Worm (Caenorhabditis elegans) whole organism, early embryonic: Measurements from ENCODE around the gene W02G9.3.

ENCODE experiments used
- B0310.2 ChIP-seq: sonication (generic microtip); optimal IDR thresholded peaks from 2 replicates; lab custom pipeline; 2016; ENCODE audit warnings: mild to moderate bottlenecking, missing genetic modification characterization, missing compliant biosample characterization
- aly-1 ChIP-seq: sonication (generic microtip); optimal IDR thresholded peaks from 2 replicates; lab custom pipeline; 2016; ENCODE audit warnings: missing genetic modification characterization, missing compliant biosample characterization
- ama-1 ChIP-seq: fragments of 150-350 bp; optimal IDR thresholded peaks from 2 replicates; lab custom pipeline; 2014
- ceh-13 ChIP-seq: fragments of 200-800 bp; sonication (Bioruptor generic); optimal IDR thresholded peaks from 2 replicates; lab custom pipeline; 2018; ENCODE audit warnings: mild to moderate bottlenecking, missing genetic modification characterization, missing compliant biosample characterization
- ceh-36 ChIP-seq: sonication (generic microtip); optimal IDR thresholded peaks from 2 replicates; lab custom pipeline; 2016; ENCODE audit warnings: missing genetic modification characterization, inconsistent platforms, missing compliant biosample characterization
- flt-1 ChIP-seq: fragments of 200-800 bp; sonication (Bioruptor generic); IDR thresholded peaks from 2 replicates; pipeline ENCODE4 v1.3.6; 2022; ENCODE audit warnings: missing genetic modification characterization, missing compliant biosample characterization
- hmbx-1 ChIP-seq: sonication (generic microtip); optimal IDR thresholded peaks from 2 replicates; lab custom pipeline; 2016; ENCODE audit warnings: mild to moderate bottlenecking, missing genetic modification characterization, missing compliant biosample characterization
- hnd-1 ChIP-seq: sonication (generic microtip); optimal IDR thresholded peaks from 2 replicates; lab custom pipeline; 2016; ENCODE audit warnings: missing genetic modification characterization, missing compliant biosample characterization
- pes-1 ChIP-seq: fragments of 200-800 bp; sonication (Bioruptor generic); IDR thresholded peaks from 2 replicates; pipeline ENCODE4 v1.3.6; 2022; ENCODE audit warnings: missing genetic modification reagents, missing genetic modification characterization, missing compliant biosample characterization
- scrt-1 ChIP-seq: fragments of 200-800 bp; sonication (Bioruptor generic); IDR thresholded peaks from 2 replicates; pipeline ENCODE4 v1.3.6; 2022; ENCODE audit warnings: missing genetic modification characterization, missing compliant biosample characterization
- sea-1 ChIP-seq: fragments of 200-800 bp; sonication (Bioruptor generic); conservative IDR thresholded peaks from 2 replicates; pipeline ENCODE4 v1.3.6; 2022; ENCODE audit warnings: missing genetic modification characterization, missing compliant biosample characterization

DNA sequence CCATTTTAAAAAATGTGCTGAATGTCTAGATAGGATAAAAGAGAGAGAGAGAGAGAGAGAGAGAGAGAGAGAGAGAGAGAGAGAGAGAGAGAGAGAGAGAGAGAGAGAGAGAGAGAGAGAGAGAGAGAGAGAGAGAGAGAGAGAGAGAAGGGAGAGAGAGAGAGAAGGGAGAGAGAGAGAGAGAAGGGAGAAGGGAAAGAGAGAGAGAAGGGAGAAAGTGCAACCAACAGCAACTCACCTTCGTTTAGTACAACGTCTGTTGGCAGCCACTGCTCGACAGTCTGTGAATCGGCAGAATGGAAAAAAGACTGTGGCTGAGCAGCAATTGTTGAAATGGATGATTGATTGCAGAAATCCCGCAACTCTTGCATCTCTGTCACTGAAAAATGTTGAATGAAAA, 49.0 kb upstream of the W02G9.3 start:
- TF ChIP-seq sea-1 (GFP tag; lab: Robert Waterston, UW) (no peak), scrt-1 (no peak), ama-1 (lab: Kevin White, UChicago) (no peak), ceh-36 (tag; lab: Kevin White, UChicago) (no peak), hmbx-1 (tag; lab: Kevin White, UChicago) (no peak), aly-1 (tag; lab: Kevin White, UChicago) (no peak), flt-1 (GFP tag; lab: Robert Waterston, UW) (peak; percentile 27; the same call in 1 of the 2 replicates), pes-1 (no peak), hnd-1 (tag; lab: Kevin White, UChicago) (no peak), B0310.2 (no peak), ceh-13 (GFP tag; lab: Kevin White, UChicago) (no peak)
